Fruit fly (Drosophila melanogaster) whole organism, wandering third instar larva: ENCODE measurements around the gene Snx3.

Source experiments
- Dfd ChIP-seq: fragments of >200 bp; optimal IDR thresholded peaks from 2 replicates; lab custom pipeline; 2017; ENCODE audit warnings: missing biosample characterization, missing genetic modification characterization
- Hr83 ChIP-seq: fragments of 200-300 bp; sonication (Bioruptor generic); optimal IDR thresholded peaks from 2 replicates; lab custom pipeline; 2016; ENCODE audit warnings: missing biosample characterization, mild to moderate bottlenecking, missing genetic modification characterization, moderate library complexity; ENCODE audit not compliant: poor library complexity, severe bottlenecking
- N ChIP-seq: fragments of >200 bp; optimal IDR thresholded peaks from 2 replicates; lab custom pipeline; 2018; ENCODE audit warnings: missing biosample characterization, missing external identifiers, missing genetic modification characterization
- dsf ChIP-seq: sonication (Bioruptor generic); optimal IDR thresholded peaks from 2 replicates; lab custom pipeline; 2016; ENCODE audit warnings: missing biosample characterization, missing genetic modification characterization, borderline replicate concordance

dm6 chr3R:12611973-12612372 lies 15.9 kb upstream of the Snx3 start:
- TF ChIP-seq Dfd (no peak), N (GFP tag; lab: Kevin White, UChicago) (no peak), dsf (GFP tag; lab: Kevin White, UChicago) (no peak), Hr83 (GFP tag; lab: Kevin White, UChicago) (no peak)
